Fruit fly (Drosophila melanogaster) S2 (cell line): Measurements from ENCODE around the gene CG8915.

Experiments used
- CG8478 ChIP-seq: fragments of >200 bp; optimal IDR thresholded peaks from 2 replicates; lab custom pipeline; 2018
- CTCF ChIP-seq, 2 experiments: fragments of >200 bp; optimal IDR thresholded peaks; 2 replicates each; lab custom pipeline; 2018

The CG8915 gene

dm6 chrX:17255677-17256076 lies 10.9 kb upstream of the CG8915 start:
- TF ChIP-seq CTCF (optimal IDR thresholded peaks at IDR 0.05; lab: Kevin White, UChicago) (no peak), CG8478 (no peak)

DNA sequence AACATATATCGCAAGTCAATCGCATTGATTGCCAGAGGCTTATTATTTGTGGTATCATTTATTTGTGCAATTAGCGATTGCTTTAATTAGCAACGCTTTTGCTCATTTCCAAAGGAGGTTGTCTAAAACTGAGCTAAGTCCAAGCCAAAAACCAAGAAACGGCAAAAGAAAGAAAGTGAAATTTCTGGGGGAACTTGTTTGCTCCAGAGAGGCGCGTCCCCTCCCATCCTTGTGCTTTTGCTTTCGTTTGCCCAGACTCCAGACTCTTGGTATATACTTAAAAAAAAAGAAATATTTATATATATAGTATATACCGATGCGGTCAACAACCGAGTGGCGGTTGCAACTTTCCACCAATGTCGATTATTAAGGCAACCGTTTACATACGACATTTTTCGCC lies 9.3 kb upstream of the CG8915 start:
- TF ChIP-seq CTCF (optimal IDR thresholded peaks at IDR 0.05; lab: Kevin White, UChicago) (no peak), CG8478 (no peak)

- no peak for TF ChIP-seq CG8478
- peak in 1 of 2 experiments; percentile 48 for TF ChIP-seq CTCF (optimal IDR thresholded peaks at IDR 0.05; lab: Kevin White, UChicago)
Observed at dm6 chrX:17249326-17249725, 4.5 kb upstream of the CG8915 start, which contains the start of gene CG8675. Gene CG8675 (minus strand): TSS chrX:17249502.

DNA sequence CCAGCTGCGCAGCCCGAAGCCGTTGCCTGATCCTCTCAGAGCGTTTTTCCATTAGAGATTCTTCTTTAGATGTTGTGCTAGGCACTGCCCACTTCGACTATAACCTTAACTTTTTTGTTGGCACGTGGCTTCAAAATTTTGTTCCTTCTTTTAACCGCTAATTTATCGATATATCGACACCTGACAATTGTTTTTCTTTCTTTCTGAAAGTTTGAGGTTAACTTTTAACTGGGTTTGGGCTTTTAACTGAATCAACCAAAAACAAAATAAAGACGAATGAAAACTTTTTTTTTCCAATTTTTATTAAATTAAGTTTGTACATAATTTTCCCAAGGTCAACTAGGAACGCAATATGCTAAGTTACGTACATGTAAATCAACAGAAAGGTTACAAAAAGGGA lies 2.1 kb upstream of the CG8915 start, which contains the start of gene CG42854:
CG42854 (minus strand) TSS at position 101 of the 400 bp plus-strand sequence.
- no peak for TF ChIP-seq CTCF (optimal IDR thresholded peaks at IDR 0.05; lab: Kevin White, UChicago)
- TF ChIP-seq CG8478, result no peak

DNA sequence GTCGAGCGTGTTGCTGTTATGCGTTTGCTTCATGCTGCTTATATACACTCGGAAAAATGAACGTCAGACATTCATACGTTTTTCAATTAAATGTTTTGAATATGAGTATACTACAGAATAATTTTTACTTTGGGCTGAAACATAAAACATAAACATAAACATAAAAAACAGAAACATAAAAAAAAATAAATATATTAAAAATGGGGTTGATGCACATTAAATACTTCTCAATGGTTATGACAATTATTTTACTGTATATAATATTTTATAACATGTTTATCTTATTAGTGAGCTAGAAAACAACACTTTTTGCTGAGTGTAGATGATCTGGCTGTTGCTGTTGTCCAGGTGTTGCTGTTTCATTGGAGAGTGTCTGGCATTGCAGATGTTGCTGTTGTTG lies 7.4 kb downstream of the CG8915 start:
- TF ChIP-seq CTCF (optimal IDR thresholded peaks at IDR 0.05; lab: Kevin White, UChicago) (no peak), CG8478 (no peak)

DNA sequence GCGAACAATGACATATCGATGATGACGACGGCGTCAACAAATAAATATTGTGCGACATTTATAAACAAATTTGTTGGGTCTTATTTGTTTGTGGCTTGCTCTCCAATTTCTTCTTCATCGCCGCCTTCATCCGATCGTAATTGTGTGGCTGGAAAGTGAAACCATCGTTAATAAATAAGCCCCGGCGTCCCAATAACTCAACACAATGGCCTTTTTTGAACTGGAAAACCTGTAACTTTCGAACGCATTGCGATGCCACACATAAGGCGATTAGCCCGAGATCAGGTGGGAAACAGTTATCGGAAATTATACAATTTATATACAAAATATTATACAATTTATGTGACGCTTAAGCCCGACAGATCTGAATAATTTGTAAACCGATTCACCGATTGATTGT lies 8.3 kb downstream of the CG8915 start:
- no peak for TF ChIP-seq CG8478
- TF ChIP-seq CTCF (optimal IDR thresholded peaks at IDR 0.05; lab: Kevin White, UChicago), result no peak

DNA sequence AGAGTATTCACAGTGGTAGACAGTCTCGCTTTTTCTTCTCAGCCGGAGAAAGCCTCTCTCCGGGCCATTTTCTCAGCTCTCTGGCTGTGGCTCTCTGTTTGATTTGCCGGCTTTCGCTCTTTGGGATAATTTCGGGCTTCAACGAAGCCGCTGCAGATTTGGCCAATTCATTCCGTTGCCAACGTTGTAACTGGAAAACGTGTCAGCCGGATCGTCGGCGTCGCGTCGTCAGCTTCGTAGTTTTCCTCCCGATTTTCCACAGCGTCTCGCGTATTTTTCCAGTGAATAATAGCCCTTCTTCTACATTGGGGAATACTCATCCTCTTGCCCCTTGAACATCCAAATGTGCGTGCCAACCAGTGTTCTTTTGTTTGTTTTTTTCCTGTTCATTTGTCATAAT lies 12.2 kb downstream of the CG8915 start, which contains the start of gene f:
f (plus strand) TSS at position 301 of the 400 bp plus-strand sequence.
- no peak for TF ChIP-seq CTCF (optimal IDR thresholded peaks at IDR 0.05; lab: Kevin White, UChicago)
- no peak for TF ChIP-seq CG8478

- no peak for TF ChIP-seq CG8478
- TF ChIP-seq CTCF (optimal IDR thresholded peaks at IDR 0.05; lab: Kevin White, UChicago), result no peak
Observed at dm6 chrX:17230944-17231343, 13.9 kb downstream of the CG8915 start, which contains the start of gene CG10597. Gene CG10597 (minus strand): TSS chrX:17231044.

DNA sequence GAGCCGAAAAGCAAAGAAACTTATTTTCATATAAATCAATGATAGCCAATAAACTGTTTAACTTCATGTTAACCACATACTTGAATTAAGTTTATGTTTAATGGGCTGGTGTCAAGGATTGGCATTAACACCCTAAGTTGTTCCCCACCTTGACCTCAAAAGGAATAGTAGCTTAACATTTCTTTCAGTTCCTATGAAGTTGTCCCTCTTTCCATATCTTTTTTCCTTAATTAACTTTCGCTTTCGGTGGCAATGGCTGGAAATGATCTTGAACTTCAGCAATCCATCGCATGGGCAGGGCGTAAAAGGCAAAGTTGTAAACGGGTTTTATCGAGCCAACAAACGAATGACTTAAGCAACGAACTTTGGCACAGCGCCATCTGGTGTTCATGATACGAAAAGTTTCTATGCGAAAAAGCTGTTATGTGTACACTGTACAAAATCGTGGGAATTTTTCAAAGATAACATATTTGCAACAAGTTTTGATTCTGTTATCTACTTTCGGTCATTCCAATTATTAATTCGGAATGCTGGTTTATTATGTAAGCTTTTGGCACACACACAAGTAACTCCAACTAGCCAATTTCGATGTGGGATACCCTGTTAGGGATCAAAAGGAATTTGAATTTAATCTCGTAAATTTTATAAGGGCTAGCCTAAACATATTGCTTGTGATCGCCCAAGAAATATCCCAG lies 15.2 kb downstream of the CG8915 start:
- TF ChIP-seq CG8478 (no peak), CTCF (optimal IDR thresholded peaks at IDR 0.05; lab: Kevin White, UChicago) (peak; percentile 51 to 62)

dm6 chrX:17227462-17227861 lies 17.3 kb downstream of the CG8915 start:
- TF ChIP-seq CG8478 (no peak), CTCF (optimal IDR thresholded peaks at IDR 0.05; lab: Kevin White, UChicago) (no peak)

DNA sequence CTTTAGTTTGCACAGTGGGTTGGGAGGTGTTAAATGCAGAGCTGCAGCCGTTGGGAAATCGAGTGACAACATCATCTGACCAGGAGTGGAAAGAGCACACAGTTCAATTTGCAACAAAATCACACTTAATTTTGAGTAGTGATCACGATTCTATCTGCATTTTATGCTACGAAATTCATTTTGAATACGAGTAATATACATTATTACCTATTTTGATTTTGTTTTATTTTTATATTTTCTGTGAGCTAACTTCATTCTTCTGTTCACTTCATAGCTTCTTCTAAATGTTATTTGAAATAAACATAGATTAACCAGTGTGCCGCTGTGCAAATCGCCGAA lies 18.2 kb downstream of the CG8915 start, which contains the start of gene CG10598:
CG10598 (minus strand) TSS at position 187 of the 339 bp plus-strand sequence.
- TF ChIP-seq CG8478, result no peak
- no peak for TF ChIP-seq CTCF (optimal IDR thresholded peaks at IDR 0.05; lab: Kevin White, UChicago)

DNA sequence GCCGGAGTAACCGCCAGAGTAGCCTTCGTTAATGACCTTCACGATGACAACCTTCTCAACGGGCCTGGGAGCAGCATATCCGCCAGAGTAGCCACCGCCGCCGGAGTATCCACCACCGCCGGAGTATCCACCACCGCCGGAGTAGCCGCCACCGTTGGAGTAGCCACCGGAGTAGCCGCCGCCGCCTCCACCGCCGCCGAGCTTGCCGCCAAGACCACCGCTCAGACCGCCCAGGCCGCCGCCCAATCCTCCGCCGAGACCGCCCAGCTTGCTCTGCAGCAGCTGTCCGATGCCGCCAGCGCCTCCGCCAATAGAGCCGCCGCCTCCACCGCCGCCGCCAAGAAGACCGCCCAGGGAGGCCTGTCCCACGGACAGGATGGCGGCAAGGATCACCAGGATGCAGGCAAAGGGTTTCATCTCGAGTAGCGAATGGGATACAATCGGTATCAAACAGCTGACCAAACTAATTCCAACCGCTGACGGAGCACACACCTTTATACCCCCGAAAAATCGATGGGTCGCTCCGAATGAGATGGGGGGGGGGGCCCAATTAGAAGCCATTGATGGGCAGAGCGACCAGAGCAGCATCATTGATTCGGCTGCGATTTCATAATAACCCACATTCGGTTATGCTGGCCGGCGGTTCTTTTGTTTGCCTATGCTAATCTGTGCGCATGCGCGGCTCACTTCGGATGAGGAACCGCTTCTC lies 18.7 kb downstream of the CG8915 start:
- TF ChIP-seq CTCF (optimal IDR thresholded peaks at IDR 0.05; lab: Kevin White, UChicago) (no peak), CG8478 (no peak)

dm6 chrX:17223715-17224114 lies 21.1 kb downstream of the CG8915 start, which contains the start of gene CG34327:
Gene CG34327 (minus strand): TSS chrX:17223815.
- TF ChIP-seq CG8478 (no peak), CTCF (optimal IDR thresholded peaks at IDR 0.05; lab: Kevin White, UChicago) (no peak)

- TF ChIP-seq CTCF (optimal IDR thresholded peaks at IDR 0.05; lab: Kevin White, UChicago), result no peak
- no peak for TF ChIP-seq CG8478
Observed at dm6 chrX:17221142-17221541, 23.7 kb downstream of the CG8915 start, which contains the start of gene CG5172. Gene CG5172 (plus strand): TSS chrX:17221442.

DNA sequence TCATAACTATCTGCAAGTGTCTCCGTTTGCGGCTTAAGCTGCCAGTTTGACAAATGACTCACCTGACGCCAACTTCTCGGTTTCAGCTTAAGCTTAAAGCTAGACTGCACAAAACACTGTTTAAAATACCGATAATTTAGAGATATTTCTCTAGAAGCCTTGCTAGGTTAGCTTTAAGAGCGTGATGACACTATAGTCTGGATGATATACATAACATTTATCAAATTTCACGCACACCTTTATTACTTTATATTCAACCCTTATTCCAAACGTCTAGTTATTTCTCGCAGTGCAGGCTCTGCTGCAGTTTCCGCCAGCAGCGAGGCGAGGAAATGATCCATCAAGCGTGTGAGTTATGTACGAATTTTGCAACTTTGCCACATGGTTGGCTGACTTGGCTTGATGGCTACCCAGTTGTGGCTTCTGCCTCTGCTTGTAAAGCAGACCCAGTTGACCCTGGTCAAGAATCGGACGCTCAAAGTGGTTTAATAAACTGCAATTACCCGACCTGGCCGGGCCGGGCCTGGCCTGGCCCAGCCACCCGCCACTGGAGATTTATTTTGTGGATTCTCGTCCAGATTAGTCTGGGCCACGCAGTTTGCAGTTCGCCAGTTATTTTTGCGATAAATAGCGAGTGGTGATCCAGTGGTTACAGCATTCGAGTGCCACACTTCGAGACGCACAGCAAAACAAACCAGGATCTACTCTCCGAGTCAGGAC lies 26.4 kb downstream of the CG8915 start, which contains the start of gene CG12998:
CG12998 (plus strand) TSS at position 436 of the 720 bp plus-strand sequence.
- TF ChIP-seq CG8478 (no peak), CTCF (optimal IDR thresholded peaks at IDR 0.05; lab: Kevin White, UChicago) (no peak)
